Fruit fly (Drosophila melanogaster) whole organism, embryonic: ENCODE results near the gene CG3408.

Experiments used
- ATbp ChIP-seq: fragments of 200-800 bp; sonication (Bioruptor generic); optimal IDR thresholded peaks from 2 replicates; lab custom pipeline; 2017; ENCODE audit warnings: missing biosample characterization, mild to moderate bottlenecking, missing genetic modification characterization, missing genetic modification reagents
- Adf1 ChIP-seq: fragments of 200-800 bp; sonication (Bioruptor generic); IDR thresholded peaks from 2 replicates; pipeline ENCODE4 v1.3.6; 2022; ENCODE audit warnings: missing biosample characterization, missing genetic modification characterization
- Asciz ChIP-seq: fragments of 200-800 bp; sonication (Bioruptor generic); optimal IDR thresholded peaks from 2 replicates; lab custom pipeline; 2017; ENCODE audit warnings: missing biosample characterization, mild to moderate bottlenecking, missing genetic modification characterization, missing genetic modification reagents
- CG11696 ChIP-seq: fragments of 200-800 bp; sonication (Bioruptor generic); IDR thresholded peaks from 2 replicates; pipeline ENCODE4 v1.3.6; 2022; ENCODE audit warnings: missing biosample characterization, missing genetic modification characterization
- CG12071 ChIP-seq: fragments of 200-800 bp; sonication (Bioruptor generic); optimal IDR thresholded peaks from 3 replicates; lab custom pipeline; 2018; ENCODE audit warnings: missing biosample characterization, mild to moderate bottlenecking, missing genetic modification characterization
- CG12104 ChIP-seq: fragments of 200-800 bp; sonication (Bioruptor generic); optimal IDR thresholded peaks from 3 replicates; lab custom pipeline; 2016; ENCODE audit warnings: missing biosample characterization, missing genetic modification characterization
- CG12219 ChIP-seq: fragments of 200-800 bp; sonication (Bioruptor generic); optimal IDR thresholded peaks from 3 replicates; lab custom pipeline; 2018; ENCODE audit warnings: missing biosample characterization, mild to moderate bottlenecking, missing genetic modification characterization
- CG13287 ChIP-seq: fragments of 200-800 bp; sonication (Bioruptor generic); IDR thresholded peaks from 2 replicates; pipeline ENCODE4 v1.3.6; 2022; ENCODE audit warnings: missing biosample characterization, missing genetic modification characterization; ENCODE audit not compliant: partially characterized antibody
- CG15601 ChIP-seq: fragments of 200-800 bp; sonication (Bioruptor generic); optimal IDR thresholded peaks from 3 replicates; lab custom pipeline; 2019; ENCODE audit warnings: missing biosample characterization, mild to moderate bottlenecking, missing genetic modification characterization, moderate library complexity
- CG18619 ChIP-seq: fragments of 200-800 bp; sonication (Bioruptor generic); optimal IDR thresholded peaks from 3 replicates; lab custom pipeline; 2017; ENCODE audit warnings: missing biosample characterization, mild to moderate bottlenecking, missing genetic modification characterization
- CG18764 ChIP-seq: fragments of 200-800 bp; sonication (Bioruptor generic); optimal IDR thresholded peaks from 3 replicates; lab custom pipeline; 2016; ENCODE audit warnings: missing biosample characterization, missing genetic modification characterization
- CG30403 ChIP-seq: fragments of 200-800 bp; sonication (Bioruptor generic); optimal IDR thresholded peaks from 3 replicates; lab custom pipeline; 2016; ENCODE audit warnings: missing biosample characterization, missing genetic modification characterization
- CG34422 ChIP-seq: fragments of 200-800 bp; sonication (Bioruptor generic); IDR thresholded peaks from 3 replicates; pipeline ENCODE4 v1.3.6; 2022; ENCODE audit warnings: missing biosample characterization, missing genetic modification characterization
- CG7987 ChIP-seq: fragments of 200-800 bp; sonication (Bioruptor generic); optimal IDR thresholded peaks from 2 replicates; lab custom pipeline; 2018; ENCODE audit warnings: missing biosample characterization, mild to moderate bottlenecking, missing genetic modification characterization, moderate library complexity
- CG9437 ChIP-seq: fragments of 200-800 bp; sonication (Bioruptor generic); optimal IDR thresholded peaks from 2 replicates; lab custom pipeline; 2018; ENCODE audit warnings: missing biosample characterization, mild to moderate bottlenecking, missing genetic modification characterization
- CG9609 ChIP-seq: fragments of 200-800 bp; sonication (Bioruptor generic); optimal IDR thresholded peaks from 3 replicates; lab custom pipeline; 2016; ENCODE audit warnings: missing biosample characterization, missing genetic modification characterization
- CHES-1-like ChIP-seq: fragments of 200-800 bp; sonication (Bioruptor generic); optimal IDR thresholded peaks from 2 replicates; lab custom pipeline; 2016; ENCODE audit warnings: missing biosample characterization, missing genetic modification characterization
- Camta ChIP-seq: fragments of 200-800 bp; sonication (Bioruptor generic); optimal IDR thresholded peaks from 2 replicates; lab custom pipeline; 2016; ENCODE audit warnings: missing biosample characterization, missing genetic modification characterization
- Chrac-16 ChIP-seq: fragments of 200-800 bp; sonication (Bioruptor generic); optimal IDR thresholded peaks from 3 replicates; lab custom pipeline; 2016; ENCODE audit warnings: missing biosample characterization, missing genetic modification characterization
- CoRest ChIP-seq: fragments of 200-800 bp; sonication (Bioruptor generic); optimal IDR thresholded peaks from 3 replicates; lab custom pipeline; 2018; ENCODE audit warnings: missing biosample characterization, mild to moderate bottlenecking, missing genetic modification characterization, moderate library complexity
- Dek ChIP-seq: fragments of 200-800 bp; sonication (Bioruptor generic); optimal IDR thresholded peaks from 3 replicates; lab custom pipeline; 2019; ENCODE audit warnings: missing biosample characterization, mild to moderate bottlenecking, missing genetic modification characterization, moderate library complexity
- Doc3 ChIP-seq: fragments of 200-800 bp; sonication (Bioruptor generic); IDR thresholded peaks from 3 replicates; pipeline ENCODE4 v1.3.6; 2022; ENCODE audit warnings: missing biosample characterization, missing genetic modification characterization; ENCODE audit not compliant: partially characterized antibody
- Fer3 ChIP-seq: fragments of 200-800 bp; sonication (Bioruptor generic); optimal IDR thresholded peaks from 2 replicates; lab custom pipeline; 2018; ENCODE audit warnings: missing biosample characterization, mild to moderate bottlenecking, missing genetic modification characterization, moderate library complexity
- Hmx ChIP-seq: fragments of 200-800 bp; sonication (Bioruptor generic); optimal IDR thresholded peaks from 2 replicates; lab custom pipeline; 2016; ENCODE audit warnings: missing biosample characterization, missing genetic modification characterization
- Hr3 ChIP-seq: fragments of 200-800 bp; sonication (Bioruptor generic); optimal IDR thresholded peaks from 3 replicates; lab custom pipeline; 2016; ENCODE audit warnings: missing biosample characterization, missing genetic modification characterization
- MESR4 ChIP-seq: fragments of 200-800 bp; sonication (Bioruptor generic); optimal IDR thresholded peaks from 2 replicates; lab custom pipeline; 2018; ENCODE audit warnings: missing biosample characterization, mild to moderate bottlenecking, missing genetic modification characterization, moderate library complexity
- Mes4 ChIP-seq: fragments of 200-800 bp; sonication (Bioruptor generic); optimal IDR thresholded peaks from 2 replicates; lab custom pipeline; 2016; ENCODE audit warnings: missing biosample characterization, missing genetic modification characterization
- Pdp1 ChIP-seq, 2 experiments: fragments of 200-800 bp; sonication (Bioruptor generic); optimal IDR thresholded peaks; 3 replicates each; lab custom pipeline; 2016; ENCODE audit warnings: missing biosample characterization in 2 of 2, missing genetic modification characterization in 2 of 2, mild to moderate bottlenecking in 1 of 2, moderate library complexity in 1 of 2
- Rfx ChIP-seq: fragments of 200-800 bp; sonication (Bioruptor generic); IDR thresholded peaks from 2 replicates; pipeline ENCODE4 v1.3.6; 2022; ENCODE audit warnings: missing biosample characterization, missing genetic modification characterization
- Rx ChIP-seq: fragments of 200-800 bp; sonication (Bioruptor generic); IDR thresholded peaks from 2 replicates; pipeline ENCODE4 v1.3.6; 2022; ENCODE audit warnings: missing biosample characterization, missing genetic modification characterization
- Six4 ChIP-seq: fragments of 200-800 bp; sonication (Bioruptor generic); optimal IDR thresholded peaks from 2 replicates; lab custom pipeline; 2016; ENCODE audit warnings: missing biosample characterization, missing genetic modification characterization
- Spps ChIP-seq: fragments of 200-800 bp; sonication (Bioruptor generic); optimal IDR thresholded peaks from 2 replicates; lab custom pipeline; 2018; ENCODE audit warnings: missing biosample characterization, mild to moderate bottlenecking, missing genetic modification characterization
- Usf ChIP-seq: fragments of 200-800 bp; sonication (Bioruptor generic); optimal IDR thresholded peaks from 2 replicates; lab custom pipeline; 2017; ENCODE audit warnings: missing genotype, missing biosample characterization, missing genetic modification characterization
- ac ChIP-seq: fragments of 200-800 bp; sonication (Bioruptor generic); optimal IDR thresholded peaks from 3 replicates; lab custom pipeline; 2017; ENCODE audit warnings: missing biosample characterization, mild to moderate bottlenecking, missing genetic modification characterization
- bcd ChIP-seq: fragments of 200-800 bp; sonication (Bioruptor generic); optimal IDR thresholded peaks from 2 replicates; lab custom pipeline; 2017; ENCODE audit warnings: missing biosample characterization, mild to moderate bottlenecking, missing genetic modification characterization
- dm ChIP-seq: fragments of 200-800 bp; sonication (Bioruptor generic); optimal IDR thresholded peaks from 3 replicates; lab custom pipeline; 2016; ENCODE audit warnings: missing biosample characterization, missing genetic modification characterization
- dysf ChIP-seq: fragments of 200-800 bp; sonication (Bioruptor generic); IDR thresholded peaks from 3 replicates; pipeline ENCODE4 v1.3.6; 2022; ENCODE audit warnings: missing biosample characterization, missing genetic modification characterization
- eve ChIP-seq, 2 experiments: fragments of >200 bp; optimal IDR thresholded peaks; 2 replicates each; lab custom pipeline; 2017; ENCODE audit warnings: missing biosample characterization in 2 of 2, missing genetic modification characterization in 2 of 2
- grau ChIP-seq: fragments of 200-800 bp; optimal IDR thresholded peaks from 3 replicates; lab custom pipeline; 2019; ENCODE audit warnings: missing biosample characterization, mild to moderate bottlenecking, missing genetic modification characterization, moderate library complexity
- grn ChIP-seq: fragments of 200-800 bp; sonication (Bioruptor generic); optimal IDR thresholded peaks from 3 replicates; lab custom pipeline; 2017; ENCODE audit warnings: missing biosample characterization, missing genetic modification characterization
- jumu ChIP-seq: fragments of 200-800 bp; sonication (Bioruptor generic); optimal IDR thresholded peaks from 3 replicates; lab custom pipeline; 2016; ENCODE audit warnings: missing biosample characterization, missing genetic modification characterization
- nerfin-1 ChIP-seq: fragments of 200-800 bp; sonication (Bioruptor generic); optimal IDR thresholded peaks from 3 replicates; lab custom pipeline; 2019; ENCODE audit warnings: missing biosample characterization, mild to moderate bottlenecking, missing genetic modification characterization, moderate library complexity
- pb ChIP-seq: fragments of 200-800 bp; sonication (Bioruptor generic); optimal IDR thresholded peaks from 3 replicates; lab custom pipeline; 2016; ENCODE audit warnings: missing biosample characterization, missing genetic modification characterization
- pum ChIP-seq: fragments of 200-800 bp; sonication (Bioruptor generic); optimal IDR thresholded peaks from 2 replicates; lab custom pipeline; 2016; ENCODE audit warnings: missing biosample characterization, missing genetic modification characterization
- schlank ChIP-seq: fragments of 200-800 bp; sonication (Bioruptor generic); optimal IDR thresholded peaks from 2 replicates; lab custom pipeline; 2018; ENCODE audit warnings: missing biosample characterization, mild to moderate bottlenecking, missing genetic modification characterization
- tup ChIP-seq: fragments of 200-800 bp; sonication (Bioruptor generic); optimal IDR thresholded peaks from 2 replicates; lab custom pipeline; 2016; ENCODE audit warnings: missing biosample characterization, mild to moderate bottlenecking, missing genetic modification characterization, moderate library complexity
- zfh1 ChIP-seq: fragments of 200-800 bp; sonication (Bioruptor generic); IDR thresholded peaks from 3 replicates; pipeline ENCODE4 v1.3.6; 2022; ENCODE audit warnings: missing biosample characterization, missing genetic modification characterization

CG3408 gene

DNA sequence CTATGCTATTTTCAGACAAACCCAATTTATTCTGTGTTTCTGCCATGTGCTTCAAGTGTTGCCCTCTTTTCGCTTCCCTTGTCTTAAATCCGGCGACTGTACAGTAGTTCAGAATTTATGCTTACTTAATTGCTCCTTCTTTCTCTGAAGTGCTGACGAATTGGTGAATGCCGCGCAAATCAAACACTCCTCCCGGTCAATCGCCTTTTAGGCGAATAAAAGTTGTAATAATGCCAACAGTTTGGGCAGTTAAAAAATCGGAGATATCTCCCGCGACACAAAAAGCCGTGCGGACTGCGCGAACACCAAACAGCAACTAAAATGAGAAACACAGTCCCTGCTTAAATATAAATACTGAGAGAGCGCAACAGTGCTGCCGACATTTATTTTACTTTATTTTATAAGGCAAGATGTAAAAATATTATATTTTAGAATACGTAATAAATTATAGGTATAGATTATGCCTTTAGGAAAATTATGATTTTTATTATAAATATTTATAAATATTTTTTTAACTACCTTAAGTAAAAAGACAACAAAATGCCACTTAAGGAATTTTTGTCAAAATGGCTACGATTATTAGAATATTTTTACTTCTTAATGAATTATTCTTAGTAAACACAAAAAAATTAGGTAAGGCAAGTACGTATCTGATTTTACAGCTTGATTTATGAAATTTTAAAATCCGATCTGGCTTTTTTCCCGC, 4.2 kb downstream of the CG3408 start, which contains the start of gene path (continued):
- TF ChIP-seq zfh1 = peak; percentile 44; the same call in 1 of the 3 replicates
- peak; percentile 24 for TF ChIP-seq CG7987 (GFP tag; lab: Kevin White, UChicago)
- TF ChIP-seq ATbp (GFP tag; lab: Kevin White, UChicago) = no peak
- TF ChIP-seq Doc3 (GFP tag; lab: Robert Waterston, UW) = no peak; the same call in 2 of the 3 replicates
- TF ChIP-seq Dek (tag; lab: Kevin White, UChicago) = peak; percentile 12
- TF ChIP-seq dm (GFP tag; lab: Kevin White, UChicago) = peak; percentile 57
- TF ChIP-seq nerfin-1 (tag; lab: Kevin White, UChicago) = peak; percentile 33
- TF ChIP-seq MESR4 (GFP tag; lab: Kevin White, UChicago) = peak; percentile 18
- TF ChIP-seq grau (tag; lab: Kevin White, UChicago) = peak; percentile 51
- peak; percentile 19 for TF ChIP-seq CoRest
- TF ChIP-seq jumu (GFP tag; lab: Kevin White, UChicago) = no peak
- TF ChIP-seq Adf1 = 0 out of 2 replicates have a peak, but pooled peaks have one; percentile 16
- TF ChIP-seq Rx = no peak
- no peak for TF ChIP-seq CG12219 (GFP tag; lab: Kevin White, UChicago)
- peak; percentile 59 for TF ChIP-seq Spps (tag; lab: Kevin White, UChicago)
- peak; percentile 38 for TF ChIP-seq CG18619 (GFP tag; lab: Kevin White, UChicago)
- TF ChIP-seq grn = no peak
- TF ChIP-seq pb (GFP tag; lab: Kevin White, UChicago) = no peak
- no peak for TF ChIP-seq tup (GFP tag; lab: Kevin White, UChicago)
- TF ChIP-seq CG12104 (GFP tag; lab: Kevin White, UChicago) = peak; percentile 66
- TF ChIP-seq CG11696 = peak; percentile 45; the same call in 1 of the 2 replicates
- TF ChIP-seq Hr3 (GFP tag; lab: Kevin White, UChicago) = no peak
- TF ChIP-seq CG9437 (GFP tag; lab: Kevin White, UChicago) = peak; percentile 11
- no peak for TF ChIP-seq pum (GFP tag; lab: Kevin White, UChicago)
- peak; percentile 35 for TF ChIP-seq CG30403
- peak in 1 of 2 experiments; percentile 34 for TF ChIP-seq Pdp1 (GFP tag; optimal IDR thresholded peaks at IDR 0.05; lab: Kevin White, UChicago)
- peak; percentile 60; the same call in 1 of the 3 replicates for TF ChIP-seq CG34422
- TF ChIP-seq CG15601 = peak; percentile 28
- no peak for TF ChIP-seq CG18764 (GFP tag; lab: Kevin White, UChicago)
- peak; percentile 4 for TF ChIP-seq bcd (GFP tag; lab: Kevin White, UChicago)
- TF ChIP-seq Mes4 (GFP tag; lab: Kevin White, UChicago) = no peak
- no peak for TF ChIP-seq CG9609 (GFP tag; lab: Kevin White, UChicago)

DNA sequence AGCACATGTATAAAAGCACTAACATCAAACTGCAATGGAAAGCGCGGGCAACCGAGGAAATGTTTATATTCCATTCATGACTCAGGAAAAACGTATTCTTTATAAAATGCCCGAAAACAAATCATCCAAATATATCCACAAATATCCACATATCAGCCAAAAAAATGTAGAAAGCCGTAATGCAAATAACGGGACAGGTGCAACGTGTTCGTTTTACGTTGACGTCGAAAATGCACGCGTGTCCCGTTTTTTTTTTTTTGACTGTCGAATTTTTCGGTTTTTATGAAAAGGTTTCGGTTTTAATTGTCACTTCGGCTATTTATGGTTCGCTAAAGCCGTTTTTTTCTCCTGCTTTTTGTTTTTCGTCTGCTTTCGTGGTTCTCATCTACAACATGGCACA, 4.9 kb downstream of the CG3408 start:
- peak; percentile 52 for TF ChIP-seq CG9437 (GFP tag; lab: Kevin White, UChicago)
- TF ChIP-seq eve (GFP tag; optimal IDR thresholded peaks at IDR 0.05; lab: Kevin White, UChicago) = peak in 1 of 2 experiments; percentile 55
- no peak for TF ChIP-seq CG13287 (GFP tag; lab: Robert Waterston, UW)
- TF ChIP-seq, all 482 proteins: peak for 2

DNA sequence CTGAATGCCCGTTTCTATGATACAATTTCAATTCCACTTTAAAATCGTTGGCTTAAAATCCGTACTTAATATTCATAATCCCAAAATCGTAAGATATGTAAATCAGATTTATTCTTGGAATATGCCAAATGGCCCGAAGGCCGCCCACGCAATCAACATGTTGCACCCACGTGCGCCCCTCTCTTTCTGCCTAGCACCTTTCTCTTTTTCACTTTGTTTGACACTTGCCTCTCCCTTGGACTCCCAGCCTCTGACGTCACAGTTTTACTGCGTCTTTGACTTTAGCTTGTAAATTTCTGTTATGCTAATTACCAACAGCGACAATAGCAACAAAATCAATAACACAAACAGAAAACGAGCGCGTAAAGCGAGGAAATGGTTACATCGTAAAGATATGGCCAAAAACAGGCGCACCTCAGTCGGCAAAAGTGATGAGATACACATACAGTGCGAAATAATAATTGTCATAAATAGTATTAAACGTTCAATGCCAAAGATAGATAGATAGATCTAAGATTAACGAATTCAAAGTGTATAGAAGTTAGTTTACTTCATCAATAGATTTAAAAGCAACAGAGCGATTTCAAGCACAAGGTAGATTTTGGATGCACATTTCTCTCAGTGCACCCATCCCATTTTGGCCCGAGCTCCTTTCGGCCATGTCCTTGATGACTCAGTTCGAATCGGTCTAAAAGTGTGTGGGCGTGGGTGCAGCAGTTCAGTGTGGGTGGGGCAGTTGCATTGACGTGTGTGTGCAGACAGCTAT, 5.6 kb downstream of the CG3408 start:
- TF ChIP-seq Asciz (GFP tag; lab: Kevin White, UChicago) (no peak), Rfx (GFP tag; lab: Robert Waterston, UW) (0 out of 2 replicates have a peak, but pooled peaks have one; percentile 31), Chrac-16 (GFP tag; lab: Kevin White, UChicago) (no peak), CG12071 (GFP tag; lab: Kevin White, UChicago) (no peak), Camta (GFP tag; lab: Kevin White, UChicago) (no peak), dysf (GFP tag; lab: Robert Waterston, UW) (no peak), Six4 (no peak), CHES-1-like (no peak), schlank (tag; lab: Kevin White, UChicago) (no peak), Fer3 (tag; lab: Kevin White, UChicago) (peak; percentile 22), Hmx (GFP tag; lab: Kevin White, UChicago) (no peak), Usf (GFP tag; lab: Kevin White, UChicago) (no peak), ac (GFP tag; lab: Kevin White, UChicago) (no peak)
